Worm (Caenorhabditis elegans): ENCODE results near the gene ZK809.9.
A peak's percentile ranks its signal among the peaks of the same experiment; 100 is the strongest.

The ZK809.9 gene

ce11 chrIV:11692071-11692673 lies 27.1 kb downstream of the ZK809.9 start (continued):
- TF ChIP-seq sox-2 (GFP tag; IDR thresholded peaks at IDR 0.05) (peak; percentile 34; the same call in 1 of the 2 replicates), ceh-31 (tag; optimal IDR thresholded peaks at IDR 0.05) (peak; percentile 82), pros-1 (tag; optimal IDR thresholded peaks at IDR 0.05) (no peak), sox-4 (tag; optimal IDR thresholded peaks at IDR 0.05) (no peak), unc-3 (GFP tag; conservative IDR thresholded peaks at IDR 0.05) (no peak), unc-3 (tag; optimal IDR thresholded peaks at IDR 0.05) (no peak), tbx-2 (tag; optimal IDR thresholded peaks at IDR 0.05) (peak; percentile 76), ztf-16 (tag; optimal IDR thresholded peaks at IDR 0.05) (peak; percentile 46), gmeb-2 (tag; optimal IDR thresholded peaks at IDR 0.05) (peak; percentile 15), ceh-14 (tag; optimal IDR thresholded peaks at IDR 0.05) (peak; percentile 6)

- TF ChIP-seq unc-55 (GFP tag; optimal IDR thresholded peaks at IDR 0.05): no peak
- no peak for TF ChIP-seq sox-2 (GFP tag; IDR thresholded peaks at IDR 0.05)
- TF ChIP-seq ceh-34 (tag; optimal IDR thresholded peaks at IDR 0.05): no peak
- no peak for TF ChIP-seq gmeb-2 (tag; optimal IDR thresholded peaks at IDR 0.05)
- no peak for TF ChIP-seq lim-6 (tag; optimal IDR thresholded peaks at IDR 0.05)
- TF ChIP-seq ceh-6 (GFP tag; optimal IDR thresholded peaks at IDR 0.05): no peak
- TF ChIP-seq pros-1 (tag; optimal IDR thresholded peaks at IDR 0.05): no peak
- no peak for TF ChIP-seq T23F11.4 (GFP tag; optimal IDR thresholded peaks at IDR 0.05)
- TF ChIP-seq fax-1 (tag; optimal IDR thresholded peaks at IDR 0.05): no peak
- no peak for TF ChIP-seq fkh-6 (tag; optimal IDR thresholded peaks at IDR 0.05)
- no peak for TF ChIP-seq lin-11 (tag; optimal IDR thresholded peaks at IDR 0.05)
- TF ChIP-seq pqm-1 (tag; optimal IDR thresholded peaks at IDR 0.05): no peak
- TF ChIP-seq che-1 (tag; optimal IDR thresholded peaks at IDR 0.05): no peak
- no peak for TF ChIP-seq F13H6.1 (tag; optimal IDR thresholded peaks at IDR 0.05)
- TF ChIP-seq hlh-15 (tag; optimal IDR thresholded peaks at IDR 0.05): no peak
- TF ChIP-seq elt-4 (tag; optimal IDR thresholded peaks at IDR 0.05): no peak
- no peak for TF ChIP-seq elt-2 (tag; optimal IDR thresholded peaks at IDR 0.05)
- TF ChIP-seq pax-1 (tag; optimal IDR thresholded peaks at IDR 0.05): no peak
- TF ChIP-seq hlh-8 (tag; optimal IDR thresholded peaks at IDR 0.05): no peak
These were observed 28.4 kb downstream of the ZK809.9 start, which contains the start of gene ZK792.12 for ce11 chrIV:11693493-11693892. ZK792.12 (plus strand) TSS chrIV:11693793.

ce11 chrIV:11694143-11694542 lies 29.0 kb downstream of the ZK809.9 start, which contains the start of gene ZK792.7:
ZK792.7 (plus strand) TSS chrIV:11694443.
- TF ChIP-seq sdc-2 (tag; optimal IDR thresholded peaks at IDR 0.05) (no peak), ceh-48 (tag; optimal IDR thresholded peaks at IDR 0.05) (peak; percentile 68)

ce11 chrIV:11695634-11696033 lies 30.5 kb downstream of the ZK809.9 start:
- TF ChIP-seq ceh-2 (tag; optimal IDR thresholded peaks at IDR 0.05) (no peak), npax-4 (tag; optimal IDR thresholded peaks at IDR 0.05) (no peak), unc-55 (GFP tag; optimal IDR thresholded peaks at IDR 0.05) (no peak), pha-2 (tag; optimal IDR thresholded peaks at IDR 0.05) (no peak), unc-42 (tag; optimal IDR thresholded peaks at IDR 0.05) (no peak), T23F11.4 (GFP tag; optimal IDR thresholded peaks at IDR 0.05) (no peak)

ce11 chrIV:11697514-11697913 lies 32.4 kb downstream of the ZK809.9 start:
- TF ChIP-seq fkh-6 (tag; optimal IDR thresholded peaks at IDR 0.05) (no peak), pat-9 (tag; optimal IDR thresholded peaks at IDR 0.05) (no peak), ceh-6 (GFP tag; optimal IDR thresholded peaks at IDR 0.05) (no peak), ceh-18 (tag; optimal IDR thresholded peaks at IDR 0.05) (no peak), sdc-2 (tag; optimal IDR thresholded peaks at IDR 0.05) (no peak), ceh-22 (tag; optimal IDR thresholded peaks at IDR 0.05) (no peak), pag-3 (tag; optimal IDR thresholded peaks at IDR 0.05; ENCODE audit: borderline replicate concordance) (no peak)

Measured in whole organism, late embryonic.